Fruit fly (Drosophila melanogaster): Measurements from ENCODE around the gene Fie.

DNA sequence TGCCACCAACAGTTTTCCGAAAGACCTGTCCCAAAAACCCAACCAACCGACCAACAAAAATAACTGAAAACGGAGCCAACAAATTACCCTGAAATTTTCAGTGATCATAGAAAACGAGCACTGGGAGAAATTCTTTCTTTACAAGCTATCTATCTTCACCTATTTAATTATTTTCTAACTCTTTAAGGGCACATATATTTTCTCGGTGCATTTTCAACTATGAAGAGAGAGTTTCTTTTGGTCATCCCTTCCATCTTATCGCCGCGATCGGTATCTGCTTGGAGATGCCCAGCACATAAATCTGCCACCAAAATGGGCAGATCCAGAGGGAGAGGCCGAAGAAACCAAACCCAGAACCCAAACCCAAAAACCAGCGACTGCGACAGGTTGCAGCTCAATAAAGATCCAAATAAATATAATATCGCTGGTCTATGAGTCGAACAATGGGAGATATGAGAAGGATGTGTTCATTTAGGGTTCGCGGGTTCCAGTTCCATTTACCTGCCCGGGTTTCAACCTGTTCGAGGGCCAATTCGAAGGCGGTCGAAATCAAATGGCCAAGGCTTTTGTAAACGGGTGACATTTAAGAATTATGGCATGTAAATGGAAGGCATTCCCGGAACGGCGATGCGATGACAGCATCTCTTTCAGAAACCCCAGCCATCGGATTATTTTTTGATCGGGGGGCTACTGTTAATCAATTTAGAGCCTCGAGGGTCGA, 49.2 kb upstream of the Fie start:
- TF ChIP-seq CG8478 (optimal IDR thresholded peaks at IDR 0.05) = no peak
- no peak for TF ChIP-seq CTCF (optimal IDR thresholded peaks at IDR 0.05)
